Worm (Caenorhabditis elegans) whole organism, dauer: ENCODE data around the gene nhr-147.

Source experiments
- unc-62 ChIP-seq: sonication (generic microtip); optimal IDR thresholded peaks from 2 replicates; lab custom pipeline; 2017; ENCODE audit warnings: missing biosample characterization, missing genetic modification reagents, missing genetic modification characterization

Gene nhr-147

ce11 chrV:7391933-7392332, 46.3 kb downstream of the nhr-147 start, which contains the start of gene fbxa-105:
Gene fbxa-105, minus strand, starts transcription at chrV:7392029.
- no peak for TF ChIP-seq unc-62 (GFP tag; lab: Kevin White, UChicago)

DNA sequence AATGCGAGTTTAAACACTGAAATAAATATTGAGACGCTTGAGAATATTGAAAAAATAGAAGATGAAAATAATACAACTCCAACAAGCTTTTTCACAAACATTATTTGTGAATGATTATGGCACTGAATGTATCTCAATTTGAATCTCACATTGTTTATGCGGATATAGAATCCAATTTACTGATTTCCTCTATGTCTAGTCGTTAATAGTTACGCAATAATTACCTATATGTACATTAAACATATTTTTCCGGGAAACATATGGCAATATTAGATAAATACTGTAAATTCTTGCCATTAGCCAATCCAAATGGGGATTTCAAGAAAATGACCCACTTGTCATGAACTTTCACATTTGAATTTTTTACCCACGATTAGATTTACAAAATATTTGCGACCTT, 49.8 kb downstream of the nhr-147 start, which contains the start of gene srx-9:
Gene srx-9, minus strand, starts transcription at position 101 of the 400 bp plus-strand sequence.
- no peak for TF ChIP-seq unc-62 (GFP tag; lab: Kevin White, UChicago)
